Worm (Caenorhabditis elegans): ENCODE results near the gene F25B4.8.

DNA sequence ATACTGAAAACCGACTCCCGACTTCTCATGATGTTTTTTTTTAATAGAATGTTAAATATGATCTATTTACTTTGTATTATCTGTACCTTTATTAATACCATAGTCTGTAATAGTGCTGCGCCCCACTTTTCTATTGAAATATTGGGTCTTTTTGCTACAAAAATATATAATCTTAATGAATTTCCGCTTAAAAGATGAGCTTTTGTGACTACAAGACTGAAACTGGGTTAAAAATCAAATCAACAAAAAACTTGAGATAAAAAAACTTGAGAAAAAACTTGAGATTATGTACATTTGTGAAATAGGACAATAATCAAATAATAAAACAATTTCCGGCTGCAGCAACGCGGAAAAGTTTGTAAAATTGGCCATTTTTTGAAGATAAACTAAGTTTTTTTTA is 39.3 kb upstream of the F25B4.8 start, which contains the start of gene K09H11.15:
- TF ChIP-seq hmbx-1 (tag; optimal IDR thresholded peaks at IDR 0.05) (no peak), ama-1 (optimal IDR thresholded peaks at IDR 0.05) (no peak), hnd-1 (tag; optimal IDR thresholded peaks at IDR 0.05) (no peak), scrt-1 (GFP tag; IDR thresholded peaks at IDR 0.05) (no peak), hmg-4 (GFP tag; optimal IDR thresholded peaks at IDR 0.05) (no peak), flt-1 (GFP tag; IDR thresholded peaks at IDR 0.05) (no peak), aly-1 (tag; optimal IDR thresholded peaks at IDR 0.05) (no peak), tbx-37 (GFP tag; conservative IDR thresholded peaks at IDR 0.05) (no peak), pes-1 (GFP tag; IDR thresholded peaks at IDR 0.05) (no peak), tbx-11 (GFP tag; IDR thresholded peaks at IDR 0.05) (no peak)

All from whole organism, early embryonic.